Worm (Caenorhabditis elegans) whole organism, L4/young adult: Measurements from ENCODE around the gene syx-3.

ENCODE experiments used
- W03F9.2 ChIP-seq: fragments of 150-350 bp; optimal IDR thresholded peaks from 2 replicates; lab custom pipeline; 2014; ENCODE audit warnings: missing biosample characterization, missing genetic modification characterization
- dao-5 ChIP-seq: sonication (generic microtip); optimal IDR thresholded peaks from 2 replicates; lab custom pipeline; 2016; ENCODE audit warnings: missing genotype, missing genetic modification characterization, moderate library complexity, missing compliant biosample characterization
- him-1 ChIP-seq: sonication (generic microtip); optimal IDR thresholded peaks from 2 replicates; lab custom pipeline; 2016; ENCODE audit warnings: missing genotype, missing genetic modification reagents, missing genetic modification characterization, missing compliant biosample characterization

DNA sequence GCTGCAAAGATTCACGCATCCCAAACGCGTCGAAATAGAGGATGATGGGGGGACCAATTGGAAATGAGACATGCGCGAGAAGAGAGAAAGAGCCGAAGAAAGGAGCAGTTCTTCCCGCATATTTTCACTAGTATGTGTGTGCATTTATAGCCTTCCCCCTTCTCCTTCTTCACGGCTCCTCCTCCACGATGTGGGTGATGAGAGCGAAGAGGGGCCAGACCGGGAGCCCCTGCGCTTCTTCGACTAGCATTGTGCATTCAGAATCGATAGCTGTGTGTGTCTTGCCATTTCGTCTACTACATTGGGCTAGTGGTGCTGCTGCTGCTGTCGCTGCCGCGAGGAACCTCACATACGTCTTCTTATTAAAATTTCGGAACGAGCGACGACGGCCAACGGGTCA, 19.3 kb downstream of the syx-3 start, which contains the start of gene jkk-1:
- TF ChIP-seq him-1 (tag; lab: Kevin White, UChicago) (peak; percentile 40), dao-5 (tag; lab: Kevin White, UChicago) (no peak), W03F9.2 (tag; lab: Kevin White, UChicago) (no peak)
